Fruit fly (Drosophila melanogaster) whole organism, embryonic: ENCODE data around the gene CG8925.

ENCODE experiments used
- Adf1 ChIP-seq: fragments of 200-800 bp; sonication (Bioruptor generic); IDR thresholded peaks from 2 replicates; pipeline ENCODE4 v1.3.6; 2022; ENCODE audit warnings: missing biosample characterization, missing genetic modification characterization
- B-H1 ChIP-seq: fragments of 200-800 bp; sonication (Bioruptor generic); IDR thresholded peaks from 3 replicates; pipeline ENCODE4 v1.3.6; 2022; ENCODE audit warnings: missing biosample characterization, missing genetic modification characterization
- Blimp-1 ChIP-seq: fragments of 200-800 bp; sonication (Bioruptor generic); optimal IDR thresholded peaks from 3 replicates; lab custom pipeline; 2018; ENCODE audit warnings: missing biosample characterization, missing genetic modification characterization, mild to moderate bottlenecking, moderate library complexity, missing genetic modification reagents
- CG11504 ChIP-seq: fragments of 200-800 bp; sonication (Bioruptor generic); optimal IDR thresholded peaks from 3 replicates; lab custom pipeline; 2019; ENCODE audit warnings: missing biosample characterization, mild to moderate bottlenecking, missing genetic modification characterization, moderate library complexity
- CG11695 ChIP-seq: fragments of 200-800 bp; sonication (Bioruptor generic); IDR thresholded peaks from 3 replicates; pipeline ENCODE4 v1.3.6; 2022; ENCODE audit warnings: missing biosample characterization, missing genetic modification characterization
- CG12391 ChIP-seq: fragments of 200-800 bp; sonication (Bioruptor generic); optimal IDR thresholded peaks from 3 replicates; lab custom pipeline; 2018; ENCODE audit warnings: missing biosample characterization, mild to moderate bottlenecking, missing genetic modification characterization, moderate library complexity
- CG12769 ChIP-seq: fragments of 200-800 bp; sonication (Bioruptor generic); optimal IDR thresholded peaks from 2 replicates; lab custom pipeline; 2019; ENCODE audit warnings: missing biosample characterization, mild to moderate bottlenecking, missing genetic modification characterization, moderate library complexity
- CG16779 ChIP-seq: fragments of 200-800 bp; sonication (Bioruptor generic); IDR thresholded peaks from 2 replicates; pipeline ENCODE4 v1.3.6; 2022; ENCODE audit warnings: missing biosample characterization, missing genetic modification characterization
- CG17359 ChIP-seq: fragments of 200-800 bp; sonication (Bioruptor generic); optimal IDR thresholded peaks from 3 replicates; lab custom pipeline; 2018; ENCODE audit warnings: missing biosample characterization, mild to moderate bottlenecking, missing genetic modification characterization, moderate library complexity
- CG17361 ChIP-seq: fragments of 200-800 bp; sonication (Bioruptor generic); IDR thresholded peaks from 3 replicates; pipeline ENCODE4 v1.3.6; 2022; ENCODE audit warnings: missing biosample characterization, missing genetic modification characterization
- CG31441 ChIP-seq: fragments of 200-800 bp; sonication (Bioruptor generic); IDR thresholded peaks from 2 replicates; pipeline ENCODE4 v1.3.6; 2022; ENCODE audit warnings: missing biosample characterization, missing genetic modification characterization
- CG4820 ChIP-seq: fragments of 200-800 bp; sonication (Bioruptor generic); optimal IDR thresholded peaks from 3 replicates; lab custom pipeline; 2016; ENCODE audit warnings: missing biosample characterization, missing genetic modification characterization
- CG7271 ChIP-seq: fragments of 200-800 bp; sonication (Bioruptor generic); optimal IDR thresholded peaks from 2 replicates; lab custom pipeline; 2018; ENCODE audit warnings: missing biosample characterization, mild to moderate bottlenecking, missing genetic modification characterization, moderate library complexity
- CG7556 ChIP-seq: fragments of 200-800 bp; sonication (Bioruptor generic); optimal IDR thresholded peaks from 2 replicates; lab custom pipeline; 2017; ENCODE audit warnings: missing biosample characterization, mild to moderate bottlenecking, missing genetic modification characterization
- CG7839 ChIP-seq: fragments of 200-800 bp; sonication (Bioruptor generic); optimal IDR thresholded peaks from 3 replicates; lab custom pipeline; 2018; ENCODE audit warnings: missing biosample characterization, mild to moderate bottlenecking, missing genetic modification characterization, moderate library complexity
- CG7963 ChIP-seq: fragments of 200-800 bp; sonication (Bioruptor generic); IDR thresholded peaks from 3 replicates; pipeline ENCODE4 v1.3.6; 2022; ENCODE audit warnings: missing biosample characterization, missing genetic modification characterization; ENCODE audit not compliant: partially characterized antibody
- CG9215 ChIP-seq: fragments of 200-800 bp; sonication (Bioruptor generic); IDR thresholded peaks from 2 replicates; pipeline ENCODE4 v1.3.6; 2022; ENCODE audit warnings: missing biosample characterization, missing genetic modification characterization
- CTCF ChIP-seq: fragments of 200-800 bp; sonication (Bioruptor generic); optimal IDR thresholded peaks from 2 replicates; lab custom pipeline; 2017; ENCODE audit warnings: missing biosample characterization, mild to moderate bottlenecking, missing genetic modification characterization, moderate library complexity
- Doc3 ChIP-seq: fragments of 200-800 bp; sonication (Bioruptor generic); IDR thresholded peaks from 3 replicates; pipeline ENCODE4 v1.3.6; 2022; ENCODE audit warnings: missing biosample characterization, missing genetic modification characterization; ENCODE audit not compliant: partially characterized antibody
- Max ChIP-seq: fragments of 200-800 bp; sonication (Bioruptor generic); optimal IDR thresholded peaks from 2 replicates; lab custom pipeline; 2016; ENCODE audit warnings: missing biosample characterization, mild to moderate bottlenecking, missing genetic modification characterization
- Med ChIP-seq: fragments of 200-800 bp; sonication (Bioruptor generic); peaks from one replicate; lab custom pipeline; 2016; ENCODE audit warnings: missing biosample characterization, missing genetic modification characterization, mild to moderate bottlenecking, inconsistent platforms, moderate library complexity
- NFAT ChIP-seq: fragments of 200-800 bp; sonication (Bioruptor generic); IDR thresholded peaks from 2 replicates; pipeline ENCODE4 v1.3.6; 2022; ENCODE audit warnings: missing biosample characterization, missing genetic modification characterization
- Oli ChIP-seq: fragments of 200-800 bp; sonication (Bioruptor generic); optimal IDR thresholded peaks from 2 replicates; lab custom pipeline; 2018; ENCODE audit warnings: missing biosample characterization, mild to moderate bottlenecking, missing genetic modification characterization, moderate library complexity
- Sox100B ChIP-seq: fragments of 200-800 bp; sonication (Bioruptor generic); optimal IDR thresholded peaks from 3 replicates; lab custom pipeline; 2018; ENCODE audit warnings: missing biosample characterization, mild to moderate bottlenecking, missing genetic modification characterization
- Ssrp ChIP-seq: fragments of 200-800 bp; sonication (Bioruptor generic); optimal IDR thresholded peaks from 2 replicates; lab custom pipeline; 2018; ENCODE audit warnings: missing biosample characterization, mild to moderate bottlenecking, missing genetic modification characterization, moderate library complexity
- chinmo ChIP-seq: fragments of 200-800 bp; sonication (Bioruptor generic); IDR thresholded peaks from 4 replicates; pipeline ENCODE4 v1.3.6; 2022; ENCODE audit warnings: missing biosample characterization, missing genetic modification characterization; ENCODE audit not compliant: partially characterized antibody
- ci ChIP-seq: fragments of 200-800 bp; sonication (Bioruptor generic); IDR thresholded peaks from 3 replicates; pipeline ENCODE4 v1.3.6; 2022; ENCODE audit warnings: missing biosample characterization, missing genetic modification characterization
- crol ChIP-seq: fragments of 200-800 bp; sonication (Bioruptor generic); IDR thresholded peaks from 2 replicates; pipeline ENCODE4 v1.3.6; 2022; ENCODE audit warnings: missing biosample characterization, missing genetic modification characterization
- dmrt99B ChIP-seq: fragments of 200-800 bp; sonication (Bioruptor generic); optimal IDR thresholded peaks from 2 replicates; lab custom pipeline; 2018; ENCODE audit warnings: missing biosample characterization, mild to moderate bottlenecking, missing genetic modification characterization, moderate library complexity
- ftz-f1 ChIP-seq: fragments of 200-800 bp; sonication (Bioruptor generic); optimal IDR thresholded peaks from 2 replicates; lab custom pipeline; 2016; ENCODE audit warnings: missing biosample characterization, missing genetic modification characterization
- gem ChIP-seq: fragments of 200-800 bp; sonication (Bioruptor generic); optimal IDR thresholded peaks from 2 replicates; lab custom pipeline; 2019; ENCODE audit warnings: missing biosample characterization, mild to moderate bottlenecking, missing genetic modification characterization, moderate library complexity
- kah ChIP-seq: fragments of 200-800 bp; sonication (Bioruptor generic); optimal IDR thresholded peaks from 2 replicates; lab custom pipeline; 2018; ENCODE audit warnings: missing biosample characterization, mild to moderate bottlenecking, missing genetic modification characterization
- nau ChIP-seq: fragments of 200-800 bp; sonication (Bioruptor generic); optimal IDR thresholded peaks from 3 replicates; lab custom pipeline; 2017; ENCODE audit warnings: missing biosample characterization, mild to moderate bottlenecking, missing genetic modification characterization, missing genetic modification reagents
- pum ChIP-seq: fragments of 200-800 bp; sonication (Bioruptor generic); optimal IDR thresholded peaks from 2 replicates; lab custom pipeline; 2016; ENCODE audit warnings: missing biosample characterization, missing genetic modification characterization
- scrt ChIP-seq: fragments of 200-800 bp; sonication (Bioruptor generic); optimal IDR thresholded peaks from 2 replicates; lab custom pipeline; 2018; ENCODE audit warnings: missing biosample characterization, mild to moderate bottlenecking, missing genetic modification characterization, moderate library complexity
- sens ChIP-seq: fragments of 200-800 bp; sonication (Bioruptor generic); peaks from one replicate; lab custom pipeline; 2016; ENCODE audit warnings: missing biosample characterization, missing genetic modification characterization
- shn ChIP-seq: fragments of 200-800 bp; sonication (Bioruptor generic); optimal IDR thresholded peaks from 3 replicates; lab custom pipeline; 2016; ENCODE audit warnings: missing biosample characterization, missing genetic modification characterization
- ttk ChIP-seq: fragments of 200-800 bp; sonication (Bioruptor generic); IDR thresholded peaks from 2 replicates; pipeline ENCODE4 v2.1.2; 2022; ENCODE audit warnings: missing biosample characterization, missing genetic modification characterization
- vvl ChIP-seq: fragments of 200-800 bp; sonication (Bioruptor generic); IDR thresholded peaks from 2 replicates; pipeline ENCODE4 v1.3.6; 2022; ENCODE audit warnings: missing biosample characterization, missing genetic modification characterization
- zfh1 ChIP-seq: fragments of 200-800 bp; sonication (Bioruptor generic); IDR thresholded peaks from 3 replicates; pipeline ENCODE4 v1.3.6; 2022; ENCODE audit warnings: missing biosample characterization, missing genetic modification characterization

Gene CG8925

dm6 chr3R:16217368-16217767, 45.6 kb downstream of the CG8925 start:
- TF ChIP-seq NFAT (no peak), B-H1 (no peak), Max (GFP tag; lab: Kevin White, UChicago) (no peak), CG17361 (GFP tag; lab: Robert Waterston, UW) (0 out of 3 replicates have a peak, but pooled peaks have one; percentile 20), CG11504 (tag; lab: Kevin White, UChicago) (peak; percentile 7), Ssrp (tag; lab: Kevin White, UChicago) (peak; percentile 10), CG7271 (no peak), dmrt99B (tag; lab: Kevin White, UChicago) (peak; percentile 16), CG7839 (tag; lab: Kevin White, UChicago) (peak; percentile 2), CG7556 (GFP tag; lab: Kevin White, UChicago) (peak; percentile 0), CG31441 (GFP tag; lab: Robert Waterston, UW) (0 out of 2 replicates have a peak, but pooled peaks have one; percentile 16), pum (GFP tag; lab: Kevin White, UChicago) (no peak), Oli (peak; percentile 6), gem (tag; lab: Kevin White, UChicago) (peak; percentile 18), CG12391 (tag; lab: Kevin White, UChicago) (peak; percentile 7), Sox100B (GFP tag; lab: Kevin White, UChicago) (peak; percentile 8), CG17359 (no peak)

DNA sequence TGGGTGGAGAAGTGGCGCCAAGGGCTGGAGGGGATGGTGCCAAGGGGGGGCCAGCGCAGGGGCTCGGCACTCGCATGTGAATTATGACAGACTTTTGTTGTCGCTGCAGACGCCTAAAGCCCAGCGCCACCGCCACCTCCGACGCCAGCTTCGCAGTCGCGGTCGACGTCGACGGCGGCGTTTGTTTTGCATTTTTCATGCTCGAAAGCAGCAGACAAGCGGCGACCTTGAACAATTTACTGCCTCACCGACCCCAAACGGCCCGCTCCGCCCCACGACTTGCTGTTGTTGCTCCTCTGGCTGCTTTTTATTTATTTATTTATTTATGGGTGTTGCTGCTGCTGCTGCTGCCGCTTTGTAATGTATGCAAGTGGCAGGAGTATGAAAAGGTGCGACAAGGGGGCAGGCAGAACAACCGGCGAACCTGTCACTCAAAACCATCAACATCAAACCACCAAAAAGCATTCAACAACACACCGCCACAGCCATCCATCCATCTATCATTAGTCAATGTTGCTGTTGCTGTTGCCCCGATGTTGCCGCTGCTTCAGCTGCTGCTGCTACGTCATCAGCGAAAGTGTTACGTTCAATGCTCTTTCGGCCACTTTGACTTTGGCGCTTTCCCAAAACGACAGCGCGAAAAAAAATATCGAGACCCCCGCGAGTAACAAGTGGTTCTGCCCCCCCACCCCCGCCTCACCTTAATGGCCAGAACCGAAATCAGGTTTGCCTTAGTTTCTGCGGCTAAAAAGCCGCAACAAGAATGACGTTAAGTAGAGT, 46.6 kb downstream of the CG8925 start:
- TF ChIP-seq crol (peak; percentile 66; the same call in 1 of the 2 replicates), chinmo (0 out of 4 replicates have a peak, but pooled peaks have one; percentile 31), Blimp-1 (GFP tag; lab: Kevin White, UChicago) (peak; percentile 58), CG4820 (no peak), kah (peak; percentile 39), shn (GFP tag; lab: Kevin White, UChicago) (no peak), vvl (0 out of 2 replicates have a peak, but pooled peaks have one; percentile 11), dmrt99B (tag; lab: Kevin White, UChicago) (peak; percentile 5), ftz-f1 (GFP tag; lab: Kevin White, UChicago) (peak; percentile 62), sens (GFP tag; lab: Kevin White, UChicago) (peak; percentile 17), Adf1 (GFP tag; lab: Robert Waterston, UW) (peak; percentile 91), CG12769 (peak; percentile 29), CG9215 (no peak), nau (peak; percentile 57), CG16779 (GFP tag; lab: Robert Waterston, UW) (0 out of 2 replicates have a peak, but pooled peaks have one; percentile 11), B-H1 (no peak), Doc3 (GFP tag; lab: Robert Waterston, UW) (0 out of 3 replicates have a peak, but pooled peaks have one; percentile 30), CG11695 (GFP tag; lab: Robert Waterston, UW) (no peak), ttk (GFP tag; lab: Robert Waterston, UW) (0 out of 2 replicates have a peak, but pooled peaks have one; percentile 0), ci (GFP tag; lab: Robert Waterston, UW) (0 out of 3 replicates have a peak, but pooled peaks have one; percentile 19), scrt (GFP tag; lab: Kevin White, UChicago) (no peak), Med (peak; percentile 62), zfh1 (GFP tag; lab: Robert Waterston, UW) (0 out of 3 replicates have a peak, but pooled peaks have one; percentile 18), CTCF (GFP tag; lab: Kevin White, UChicago) (peak; percentile 9), CG7963 (GFP tag; lab: Robert Waterston, UW) (no peak)
